Fruit fly (Drosophila melanogaster) whole organism, wandering third instar larva: ENCODE data around the gene Col4a1.

Source experiments
- Dfd ChIP-seq: fragments of >200 bp; optimal IDR thresholded peaks from 2 replicates; lab custom pipeline; 2017; ENCODE audit warnings: missing biosample characterization, missing genetic modification characterization
- br ChIP-seq: fragments of 200-800 bp; sonication (Bioruptor generic); optimal IDR thresholded peaks from 2 replicates; lab custom pipeline; 2016; ENCODE audit warnings: missing biosample characterization, missing genetic modification characterization
- fru ChIP-seq: fragments of 200-800 bp; sonication (Bioruptor generic); optimal IDR thresholded peaks from 3 replicates; lab custom pipeline; 2016; ENCODE audit warnings: missing biosample characterization, mild to moderate bottlenecking, missing genetic modification characterization
- h ChIP-seq: fragments of 200-800 bp; sonication (Bioruptor generic); optimal IDR thresholded peaks from 3 replicates; lab custom pipeline; 2016; ENCODE audit warnings: missing biosample characterization, mild to moderate bottlenecking, missing genetic modification characterization
- lola ChIP-seq: fragments of >200 bp; optimal IDR thresholded peaks from 2 replicates; lab custom pipeline; 2017; ENCODE audit warnings: missing biosample characterization, missing genetic modification characterization
- psq ChIP-seq: fragments of 200-800 bp; sonication (Bioruptor generic); optimal IDR thresholded peaks from 3 replicates; lab custom pipeline; 2017; ENCODE audit warnings: missing biosample characterization, mild to moderate bottlenecking, missing genetic modification characterization, moderate library complexity
- usp ChIP-seq: fragments of >200 bp; optimal IDR thresholded peaks from 2 replicates; lab custom pipeline; 2017; ENCODE audit warnings: missing biosample characterization, missing genetic modification characterization
- woc ChIP-seq: sonication (Bioruptor generic); optimal IDR thresholded peaks from 2 replicates; lab custom pipeline; 2016; ENCODE audit warnings: missing biosample characterization, mild to moderate bottlenecking, missing genetic modification characterization

- TF ChIP-seq usp (GFP tag; lab: Kevin White, UChicago) (no peak), psq (GFP tag; lab: Kevin White, UChicago) (no peak), br (no peak), Dfd (GFP tag; lab: Kevin White, UChicago) (no peak), lola (GFP tag; lab: Kevin White, UChicago) (no peak), woc (GFP tag; lab: Kevin White, UChicago) (no peak), h (GFP tag; lab: Kevin White, UChicago) (no peak), fru (GFP tag; lab: Kevin White, UChicago) (no peak)
These were observed 26.1 kb downstream of the Col4a1 start for dm6 chr2L:5055528-5055927.
